Fruit fly (Drosophila melanogaster): Measurements from ENCODE around the gene CG33783.

The CG33783 gene

DNA sequence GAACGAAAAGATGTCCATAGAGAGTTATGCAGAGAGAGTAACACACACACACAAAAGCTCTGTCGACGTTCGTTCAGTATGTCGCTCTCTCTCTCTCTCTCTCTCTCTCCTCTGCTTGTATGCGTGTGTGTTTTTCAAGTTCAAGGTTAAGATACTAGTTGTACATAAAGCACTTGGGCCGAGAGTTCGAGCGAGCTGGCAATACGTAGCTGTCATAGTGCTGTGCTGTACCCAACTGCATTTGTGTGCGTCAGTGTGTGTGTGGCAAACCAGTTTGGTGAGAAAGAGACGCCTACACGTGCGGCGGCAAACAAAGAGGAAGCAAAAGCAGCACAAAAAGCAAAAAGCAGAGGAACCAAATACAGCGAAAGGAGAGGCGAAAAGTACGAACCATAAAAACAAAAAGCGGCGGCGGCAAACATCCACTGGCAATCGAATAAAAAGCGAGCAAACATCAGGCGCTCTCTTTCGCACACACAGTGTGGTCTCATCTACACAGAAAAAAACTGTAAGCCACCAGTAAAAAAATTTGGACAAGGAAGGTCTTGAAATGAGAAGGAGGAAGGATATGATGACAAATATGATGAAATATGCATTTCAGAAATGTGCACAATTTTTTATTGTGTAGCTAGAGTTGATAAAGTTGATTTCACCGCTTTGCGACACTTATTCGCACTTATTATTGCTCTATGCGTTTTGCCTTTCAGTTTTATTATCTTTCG, 20.8 kb downstream of the CG33783 start (continued):
- TF ChIP-seq Sox100B (GFP tag; optimal IDR thresholded peaks at IDR 0.05) (peak; percentile 20), CG9727 (GFP tag; optimal IDR thresholded peaks at IDR 0.05) (peak; percentile 70), maf-S (GFP tag; optimal IDR thresholded peaks at IDR 0.05) (peak; percentile 49), oc (tag; optimal IDR thresholded peaks at IDR 0.05) (no peak), chm (GFP tag; IDR thresholded peaks at IDR 0.05) (no peak), CG12219 (GFP tag; optimal IDR thresholded peaks at IDR 0.05) (peak; percentile 17), HmgD (GFP tag; optimal IDR thresholded peaks at IDR 0.05) (peak; percentile 28), bab2 (GFP tag; optimal IDR thresholded peaks at IDR 0.05) (peak; percentile 52), Aef1 (GFP tag; IDR thresholded peaks at IDR 0.05) (peak; percentile 80), Doc3 (GFP tag; IDR thresholded peaks at IDR 0.05; ENCODE audit: partially characterized antibody) (no peak), CG8765 (GFP tag; IDR thresholded peaks at IDR 0.05) (peak; percentile 57; the same call in 1 of the 2 replicates), corto (GFP tag; optimal IDR thresholded peaks at IDR 0.05) (peak; percentile 69), fd64A (GFP tag; optimal IDR thresholded peaks at IDR 0.05) (no peak), CG13296 (GFP tag; optimal IDR thresholded peaks at IDR 0.05) (no peak), her (GFP tag; optimal IDR thresholded peaks at IDR 0.05) (peak; percentile 69), CG4404 (GFP tag; IDR thresholded peaks at IDR 0.05) (peak; percentile 28; the same call in 1 of the 2 replicates), CG34376 (GFP tag; optimal IDR thresholded peaks at IDR 0.05) (no peak), da (GFP tag; optimal IDR thresholded peaks at IDR 0.05) (peak; percentile 54), zen2 (GFP tag; IDR thresholded peaks at IDR 0.05; ENCODE audit: partially characterized antibody) (0 out of 3 replicates have a peak, but pooled peaks have one; percentile 11), CG12155 (GFP tag; optimal IDR thresholded peaks at IDR 0.05) (peak; percentile 61), CG8359 (GFP tag; optimal IDR thresholded peaks at IDR 0.05; ENCODE audit: borderline replicate concordance) (no peak), CG4328 (GFP tag; optimal IDR thresholded peaks at IDR 0.05) (no peak), Bdp1 (GFP tag; optimal IDR thresholded peaks at IDR 0.05) (peak; percentile 63), Chrac-16 (GFP tag; optimal IDR thresholded peaks at IDR 0.05) (peak; percentile 21), esg (GFP tag; conservative IDR thresholded peaks at IDR 0.05) (no peak; the same call in 1 of the 2 replicates), pum (GFP tag; optimal IDR thresholded peaks at IDR 0.05) (peak; percentile 41), Fer2 (tag; optimal IDR thresholded peaks at IDR 0.05) (no peak), CG31365 (tag; optimal IDR thresholded peaks at IDR 0.05) (no peak), gcm2 (GFP tag; optimal IDR thresholded peaks at IDR 0.05) (peak; percentile 56), CG34422 (GFP tag; IDR thresholded peaks at IDR 0.05) (peak; percentile 80; the same call in 2 of the 3 replicates), Trl (optimal IDR thresholded peaks at IDR 0.05) (peak; percentile 82 to 95), Trl (GFP tag; optimal IDR thresholded peaks at IDR 0.05) (peak; percentile 49), Dbx (GFP tag; IDR thresholded peaks at IDR 0.05) (peak; percentile 65; the same call in 2 of the 3 replicates), CG12659 (GFP tag; optimal IDR thresholded peaks at IDR 0.05) (peak; percentile 51), vfl (GFP tag; optimal IDR thresholded peaks at IDR 0.05) (no peak), gt (GFP tag; IDR thresholded peaks at IDR 0.05) (no peak), BtbVII (GFP tag; optimal IDR thresholded peaks at IDR 0.05) (peak; percentile 65), Mad (GFP tag; optimal IDR thresholded peaks at IDR 0.05) (peak; percentile 56), abd-A (tag; optimal IDR thresholded peaks at IDR 0.05) (peak; percentile 87), otp (GFP tag; IDR thresholded peaks at IDR 0.05) (no peak), repo (GFP tag; optimal IDR thresholded peaks at IDR 0.05) (peak; percentile 49), jigr1 (GFP tag; IDR thresholded peaks at IDR 0.05) (no peak), CG2129 (GFP tag; IDR thresholded peaks at IDR 0.05; ENCODE audit: partially characterized antibody) (no peak), kah (GFP tag; optimal IDR thresholded peaks at IDR 0.05) (no peak), CG16863 (GFP tag; optimal IDR thresholded peaks at IDR 0.05) (peak; percentile 55), Dfd (GFP tag; optimal IDR thresholded peaks at IDR 0.05) (peak in 1 of 2 experiments; percentile 52), CG6765 (GFP tag; optimal IDR thresholded peaks at IDR 0.05) (no peak), nerfin-1 (tag; optimal IDR thresholded peaks at IDR 0.05) (no peak), Hmr (GFP tag; optimal IDR thresholded peaks at IDR 0.05) (peak; percentile 71), CG10366 (GFP tag; IDR thresholded peaks at IDR 0.05) (peak; percentile 76)
